Fruit fly (Drosophila melanogaster) whole organism, prepupa: ENCODE data around the gene RpS7.

Source experiments
- Blimp-1 ChIP-seq: fragments of 200-800 bp; sonication (Bioruptor generic); optimal IDR thresholded peaks from 3 replicates; lab custom pipeline; 2017; ENCODE audit warnings: missing biosample characterization, missing genetic modification characterization, mild to moderate bottlenecking, moderate library complexity, missing genetic modification reagents
- CG10669 ChIP-seq: fragments of 200-800 bp; sonication (Bioruptor generic); optimal IDR thresholded peaks from 3 replicates; lab custom pipeline; 2018; ENCODE audit warnings: missing biosample characterization, mild to moderate bottlenecking, missing genetic modification characterization, moderate library complexity
- CG11294 ChIP-seq: fragments of 200-800 bp; sonication (Bioruptor generic); IDR thresholded peaks from 2 replicates; pipeline ENCODE4 v1.3.6; 2022; ENCODE audit warnings: missing biosample characterization, missing genetic modification characterization
- CG11762 ChIP-seq: fragments of 200-800 bp; sonication (Bioruptor generic); optimal IDR thresholded peaks from 3 replicates; lab custom pipeline; 2016; ENCODE audit warnings: missing biosample characterization, missing genetic modification characterization; ENCODE audit not compliant: insufficient read depth
- CG11902 ChIP-seq: fragments of 200-800 bp; sonication (Bioruptor generic); optimal IDR thresholded peaks from 3 replicates; lab custom pipeline; 2016; ENCODE audit warnings: missing biosample characterization, missing genetic modification characterization
- CG15336 ChIP-seq: fragments of 200-800 bp; sonication (Bioruptor generic); IDR thresholded peaks from 2 replicates; pipeline ENCODE4 v1.3.6; 2022; ENCODE audit warnings: missing biosample characterization, missing genetic modification characterization
- CG1621 ChIP-seq: fragments of 200-800 bp; sonication (Bioruptor generic); optimal IDR thresholded peaks from 3 replicates; lab custom pipeline; 2018; ENCODE audit warnings: missing biosample characterization, mild to moderate bottlenecking, missing genetic modification characterization
- CG3032 ChIP-seq: fragments of 200-800 bp; optimal IDR thresholded peaks from 2 replicates; lab custom pipeline; 2019; ENCODE audit warnings: missing biosample characterization, mild to moderate bottlenecking, missing genetic modification characterization, moderate library complexity
- CG31627 ChIP-seq: fragments of 200-800 bp; sonication (Bioruptor generic); optimal IDR thresholded peaks from 3 replicates; lab custom pipeline; 2016; ENCODE audit warnings: missing biosample characterization, missing genetic modification characterization
- CG32006 ChIP-seq: fragments of 200-800 bp; sonication (Bioruptor generic); optimal IDR thresholded peaks from 3 replicates; lab custom pipeline; 2017; ENCODE audit warnings: missing biosample characterization, mild to moderate bottlenecking, missing genetic modification characterization
- CG34406 ChIP-seq: fragments of 200-800 bp; sonication (Bioruptor generic); optimal IDR thresholded peaks from 3 replicates; lab custom pipeline; 2016; ENCODE audit warnings: missing biosample characterization, missing genetic modification characterization
- CG4318 ChIP-seq: fragments of 200-800 bp; sonication (Bioruptor generic); optimal IDR thresholded peaks from 3 replicates; lab custom pipeline; 2017; ENCODE audit warnings: missing biosample characterization, mild to moderate bottlenecking, missing genetic modification characterization
- CG6163 ChIP-seq: fragments of 200-800 bp; sonication (Bioruptor generic); IDR thresholded peaks from 3 replicates; pipeline ENCODE4 v1.3.6; 2022; ENCODE audit warnings: missing biosample characterization, missing genetic modification characterization
- CG6276 ChIP-seq: fragments of 200-800 bp; sonication (Bioruptor generic); optimal IDR thresholded peaks from 2 replicates; lab custom pipeline; 2017; ENCODE audit warnings: missing biosample characterization, mild to moderate bottlenecking, missing genetic modification characterization
- CG6792 ChIP-seq: fragments of 200-800 bp; sonication (Bioruptor generic); optimal IDR thresholded peaks from 3 replicates; lab custom pipeline; 2016; ENCODE audit warnings: missing biosample characterization, missing genetic modification characterization
- CG6808 ChIP-seq: fragments of 200-800 bp; sonication (Bioruptor generic); optimal IDR thresholded peaks from 3 replicates; lab custom pipeline; 2017; ENCODE audit warnings: missing biosample characterization, missing genetic modification characterization, mild to moderate bottlenecking, moderate library complexity, missing genetic modification reagents
- CG6854 ChIP-seq: fragments of 200-800 bp; sonication (Bioruptor generic); optimal IDR thresholded peaks from 2 replicates; lab custom pipeline; 2017; ENCODE audit warnings: missing biosample characterization, mild to moderate bottlenecking, missing genetic modification characterization
- CG7368 ChIP-seq: fragments of 200-800 bp; sonication (Bioruptor generic); optimal IDR thresholded peaks from 3 replicates; lab custom pipeline; 2016; ENCODE audit warnings: missing biosample characterization, missing genetic modification characterization
- CG8119 ChIP-seq: fragments of 200-800 bp; sonication (Bioruptor generic); IDR thresholded peaks from 3 replicates; pipeline ENCODE4 v1.3.6; 2022; ENCODE audit warnings: missing biosample characterization, missing genetic modification characterization
- CG8319 ChIP-seq: fragments of 200-800 bp; sonication (Bioruptor generic); optimal IDR thresholded peaks from 3 replicates; lab custom pipeline; 2016; ENCODE audit warnings: missing biosample characterization, missing genetic modification characterization
- CG8632 ChIP-seq: fragments of 200-800 bp; sonication (Bioruptor generic); optimal IDR thresholded peaks from 3 replicates; lab custom pipeline; 2016; ENCODE audit warnings: missing biosample characterization, missing genetic modification characterization
- Eip78C ChIP-seq: fragments of 200-800 bp; sonication (Bioruptor generic); peaks from one replicate; lab custom pipeline; 2016; ENCODE audit warnings: missing biosample characterization, missing genetic modification characterization
- Eip93F ChIP-seq: fragments of 200-800 bp; sonication (Bioruptor generic); optimal IDR thresholded peaks from 2 replicates; lab custom pipeline; 2016; ENCODE audit warnings: missing biosample characterization, mild to moderate bottlenecking, missing genetic modification characterization
- Ets96B ChIP-seq: fragments of 200-800 bp; optimal IDR thresholded peaks from 2 replicates; lab custom pipeline; 2019; ENCODE audit warnings: missing biosample characterization, mild to moderate bottlenecking, missing genetic modification characterization, moderate library complexity
- Gug ChIP-seq: fragments of 200-800 bp; sonication (Bioruptor generic); IDR thresholded peaks from 2 replicates; pipeline ENCODE4 v1.3.6; 2022; ENCODE audit warnings: missing biosample characterization, missing genetic modification characterization
- Hr39 ChIP-seq: fragments of 200-800 bp; sonication (Bioruptor generic); optimal IDR thresholded peaks from 2 replicates; lab custom pipeline; 2016; ENCODE audit warnings: missing biosample characterization, missing genetic modification characterization
- Met ChIP-seq: fragments of 200-800 bp; sonication (Bioruptor generic); optimal IDR thresholded peaks from 3 replicates; lab custom pipeline; 2016; ENCODE audit warnings: missing biosample characterization, missing genetic modification characterization
- OdsH ChIP-seq: fragments of 200-800 bp; sonication (Bioruptor generic); optimal IDR thresholded peaks from 3 replicates; lab custom pipeline; 2016; ENCODE audit warnings: missing biosample characterization, missing genetic modification characterization
- Smox ChIP-seq: fragments of 200-800 bp; sonication (Bioruptor generic); optimal IDR thresholded peaks from 3 replicates; lab custom pipeline; 2016; ENCODE audit warnings: missing biosample characterization, missing genetic modification characterization
- Sox14 ChIP-seq: fragments of 200-800 bp; sonication (Bioruptor generic); optimal IDR thresholded peaks from 3 replicates; lab custom pipeline; 2016; ENCODE audit warnings: missing biosample characterization, missing genetic modification characterization
- Sox15 ChIP-seq: fragments of 200-800 bp; sonication (Bioruptor generic); optimal IDR thresholded peaks from 3 replicates; lab custom pipeline; 2016; ENCODE audit warnings: missing biosample characterization, missing genetic modification characterization
- achi ChIP-seq: fragments of 200-800 bp; sonication (Bioruptor generic); optimal IDR thresholded peaks from 3 replicates; lab custom pipeline; 2016; ENCODE audit warnings: missing biosample characterization, missing genetic modification characterization
- acj6 ChIP-seq: fragments of 200-800 bp; sonication (Bioruptor generic); optimal IDR thresholded peaks from 3 replicates; lab custom pipeline; 2016; ENCODE audit warnings: missing biosample characterization, missing genetic modification characterization
- dac ChIP-seq: fragments of 200-800 bp; sonication (Bioruptor generic); optimal IDR thresholded peaks from 2 replicates; lab custom pipeline; 2017; ENCODE audit warnings: missing biosample characterization, mild to moderate bottlenecking, missing genetic modification characterization
- dsx ChIP-seq: fragments of 200-800 bp; optimal IDR thresholded peaks from 3 replicates; lab custom pipeline; 2019; ENCODE audit warnings: missing biosample characterization, mild to moderate bottlenecking, missing genetic modification characterization, moderate library complexity; ENCODE audit not compliant: poor library complexity, severe bottlenecking
- eg ChIP-seq: fragments of 200-800 bp; sonication (Bioruptor generic); IDR thresholded peaks from 3 replicates; pipeline ENCODE4 v1.3.6; 2022; ENCODE audit warnings: missing biosample characterization, missing genetic modification characterization
- esn ChIP-seq: fragments of 200-800 bp; sonication (Bioruptor generic); optimal IDR thresholded peaks from 2 replicates; lab custom pipeline; 2016; ENCODE audit warnings: missing biosample characterization, mild to moderate bottlenecking, missing genetic modification characterization, moderate library complexity
- fd59A ChIP-seq: fragments of 200-800 bp; sonication (Bioruptor generic); optimal IDR thresholded peaks from 2 replicates; lab custom pipeline; 2017; ENCODE audit warnings: missing biosample characterization, mild to moderate bottlenecking, missing genetic modification characterization, missing genetic modification reagents
- fd85E ChIP-seq: fragments of 200-800 bp; sonication (Bioruptor generic); optimal IDR thresholded peaks from 3 replicates; lab custom pipeline; 2016; ENCODE audit warnings: missing biosample characterization, missing genetic modification characterization
- fkh ChIP-seq: fragments of 200-800 bp; sonication (Bioruptor generic); optimal IDR thresholded peaks from 3 replicates; lab custom pipeline; 2017; ENCODE audit warnings: missing biosample characterization, mild to moderate bottlenecking, missing genetic modification characterization, moderate library complexity
- lz ChIP-seq: fragments of 200-800 bp; sonication (Bioruptor generic); optimal IDR thresholded peaks from 3 replicates; lab custom pipeline; 2016; ENCODE audit warnings: missing biosample characterization, missing genetic modification characterization
- net ChIP-seq: fragments of 200-800 bp; sonication (Bioruptor generic); optimal IDR thresholded peaks from 3 replicates; lab custom pipeline; 2016; ENCODE audit warnings: missing biosample characterization, missing genetic modification characterization
- pdm3 ChIP-seq: fragments of 200-800 bp; sonication (Bioruptor generic); optimal IDR thresholded peaks from 3 replicates; lab custom pipeline; 2016; ENCODE audit warnings: missing biosample characterization, missing genetic modification characterization
- salr ChIP-seq, 2 experiments: fragments of 200-800 bp; sonication (Bioruptor generic); optimal IDR thresholded peaks; 3 replicates each; lab custom pipeline; 2016 to 2018; ENCODE audit warnings: missing biosample characterization in 2 of 2, missing genetic modification characterization in 2 of 2, mild to moderate bottlenecking in 1 of 2
- ss ChIP-seq, 2 experiments: fragments of 200-800 bp; sonication (Bioruptor generic); optimal IDR thresholded peaks; 2 replicates in 1 of 2; 3 replicates in 1 of 2; lab custom pipeline; 2017 to 2018; ENCODE audit warnings: mild to moderate bottlenecking in 2 of 2, missing biosample characterization in 2 of 2, missing genetic modification characterization in 2 of 2, moderate library complexity in 1 of 2

Gene RpS7

DNA sequence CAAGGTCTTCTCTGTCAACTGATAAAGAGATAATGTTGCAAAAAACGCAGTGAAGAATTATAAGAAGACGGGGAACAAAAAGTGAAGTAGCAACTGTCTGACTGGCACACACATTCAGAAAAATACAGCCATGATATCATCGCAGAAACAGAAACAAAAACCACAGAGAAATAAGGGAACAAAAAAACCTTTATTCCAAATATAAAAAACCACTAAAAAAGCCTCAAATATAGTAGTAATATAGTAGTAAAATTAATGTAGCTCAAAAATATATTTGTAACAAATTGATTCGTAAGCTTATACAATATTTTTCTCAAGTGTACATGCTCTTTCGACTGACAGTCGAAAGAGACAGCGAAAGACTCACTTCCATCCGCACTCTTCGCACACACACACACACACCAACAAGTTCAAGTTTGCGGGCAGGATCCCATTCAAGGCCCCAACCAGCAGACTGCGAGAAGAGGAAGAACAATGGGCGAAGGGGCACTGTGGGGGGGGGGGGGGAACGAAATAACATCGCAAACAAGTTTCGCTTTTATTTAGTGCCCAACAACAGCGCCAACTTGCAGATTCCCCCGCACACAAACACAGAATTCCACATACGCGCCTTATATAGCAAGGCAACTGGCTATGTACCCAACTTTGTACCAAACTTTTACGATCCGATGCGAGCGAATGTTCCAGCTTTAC is 49.6 kb upstream of the RpS7 start (continued):
- TF ChIP-seq fd59A (GFP tag; lab: Kevin White, UChicago) = peak; percentile 82
- peak; percentile 73 for TF ChIP-seq dsx
- TF ChIP-seq Gug (GFP tag; lab: Robert Waterston, UW) = peak; percentile 36; the same call in 1 of the 2 replicates
- peak; percentile 79 for TF ChIP-seq CG6808 (GFP tag; lab: Kevin White, UChicago)
- no peak for TF ChIP-seq CG6276 (GFP tag; lab: Kevin White, UChicago)
- TF ChIP-seq Sox14 (GFP tag; lab: Kevin White, UChicago) = peak; percentile 81
- peak; percentile 83 for TF ChIP-seq CG31627 (GFP tag; lab: Kevin White, UChicago)
- peak; percentile 66 for TF ChIP-seq CG11902 (GFP tag; lab: Kevin White, UChicago)
- TF ChIP-seq CG6792 (GFP tag; lab: Kevin White, UChicago) = peak; percentile 88
- TF ChIP-seq CG11762 (GFP tag; lab: Kevin White, UChicago) = peak; percentile 59
- peak; percentile 1 for TF ChIP-seq CG6854 (GFP tag; lab: Kevin White, UChicago)
- TF ChIP-seq CG7368 = peak; percentile 86
- TF ChIP-seq CG11294 (GFP tag; lab: Robert Waterston, UW) = no peak
- peak; percentile 82 for TF ChIP-seq CG34406 (GFP tag; lab: Kevin White, UChicago)
- TF ChIP-seq Hr39 (GFP tag; lab: Kevin White, UChicago) = peak; percentile 75
- peak; percentile 86 for TF ChIP-seq lz (GFP tag; lab: Kevin White, UChicago)
- TF ChIP-seq, all 60 proteins: peak for 55

DNA sequence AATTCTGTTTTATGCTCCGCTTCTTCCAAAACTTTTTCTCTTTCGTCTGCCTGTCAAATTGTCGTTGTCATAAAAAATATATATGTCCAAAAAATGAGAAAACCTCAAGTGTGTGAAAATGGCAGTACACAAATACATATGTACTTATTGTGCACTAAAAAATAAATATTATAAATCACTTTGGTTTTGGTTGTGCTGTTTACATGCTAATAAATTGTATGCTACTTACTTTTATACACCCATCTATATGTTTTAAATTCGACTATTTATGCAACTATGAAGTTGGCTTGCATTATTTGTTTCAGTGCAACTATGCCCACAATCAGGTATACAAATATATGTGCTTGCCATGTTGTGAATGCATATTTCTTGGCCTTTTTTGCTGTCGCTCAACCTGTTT is 48.8 kb upstream of the RpS7 start:
- TF ChIP-seq CG32006 (peak; percentile 64), acj6 (peak; percentile 86), Hr39 (GFP tag; lab: Kevin White, UChicago) (peak; percentile 79), Eip93F (GFP tag; lab: Kevin White, UChicago) (peak; percentile 93), Eip78C (GFP tag; lab: Kevin White, UChicago) (peak; percentile 99), CG6276 (GFP tag; lab: Kevin White, UChicago) (no peak), fd85E (no peak), CG7368 (peak; percentile 83), CG11902 (GFP tag; lab: Kevin White, UChicago) (peak; percentile 73), CG6792 (GFP tag; lab: Kevin White, UChicago) (peak; percentile 91), Sox15 (GFP tag; lab: Kevin White, UChicago) (peak; percentile 68), dac (GFP tag; lab: Kevin White, UChicago) (no peak), eg (no peak), salr (GFP tag; optimal IDR thresholded peaks at IDR 0.05; lab: Kevin White, UChicago) (peak; percentile 48 to 59), Gug (GFP tag; lab: Robert Waterston, UW) (peak; percentile 63), CG6163 (peak; percentile 89), ss (GFP tag; optimal IDR thresholded peaks at IDR 0.05; lab: Kevin White, UChicago) (peak; percentile 73 to 81), CG8632 (GFP tag; lab: Kevin White, UChicago) (peak; percentile 89), esn (peak; percentile 95), pdm3 (GFP tag; lab: Kevin White, UChicago) (peak; percentile 78), lz (GFP tag; lab: Kevin White, UChicago) (peak; percentile 92), CG11294 (GFP tag; lab: Robert Waterston, UW) (no peak), achi (peak; percentile 68), dsx (peak; percentile 85), fkh (no peak), CG3032 (tag; lab: Kevin White, UChicago) (peak; percentile 80), CG15336 (GFP tag; lab: Robert Waterston, UW) (peak; percentile 73), CG34406 (GFP tag; lab: Kevin White, UChicago) (peak; percentile 91), Blimp-1 (GFP tag; lab: Kevin White, UChicago) (peak; percentile 35), Ets96B (tag; lab: Kevin White, UChicago) (peak; percentile 90), CG1621 (tag; lab: Kevin White, UChicago) (peak; percentile 80), CG8119 (GFP tag; lab: Robert Waterston, UW) (peak; percentile 63; the same call in 2 of the 3 replicates), CG4318 (peak; percentile 10), CG6808 (GFP tag; lab: Kevin White, UChicago) (peak; percentile 62), CG11762 (GFP tag; lab: Kevin White, UChicago) (peak; percentile 56), Smox (GFP tag; lab: Kevin White, UChicago) (peak; percentile 88), CG10669 (GFP tag; lab: Kevin White, UChicago) (peak; percentile 74), net (GFP tag; lab: Kevin White, UChicago) (peak; percentile 79), Met (GFP tag; lab: Kevin White, UChicago) (peak; percentile 97), OdsH (GFP tag; lab: Kevin White, UChicago) (peak; percentile 83), CG8319 (peak; percentile 81)
